Worm (Caenorhabditis elegans) whole organism, midembryonic: ENCODE results near the gene F52E1.3.

Experiments
- T22C8.4 ChIP-seq: fragments of 200-800 bp; sonication (Bioruptor generic); IDR thresholded peaks from 2 replicates; pipeline ENCODE4 v1.3.6; 2022; ENCODE audit warnings: missing genetic modification characterization, missing compliant biosample characterization
- cog-1 ChIP-seq: sonication (generic microtip); optimal IDR thresholded peaks from 2 replicates; lab custom pipeline; 2016; ENCODE audit warnings: missing genetic modification characterization, missing compliant biosample characterization
- flt-1 ChIP-seq: fragments of 200-800 bp; sonication (Bioruptor generic); IDR thresholded peaks from 2 replicates; pipeline ENCODE4 v1.3.6; 2022; ENCODE audit warnings: missing genetic modification characterization, missing compliant biosample characterization
- klf-2 ChIP-seq: fragments of 200-800 bp; sonication (Bioruptor generic); conservative IDR thresholded peaks from 2 replicates; pipeline ENCODE4 v1.3.6; 2022; ENCODE audit warnings: missing genetic modification reagents, missing genetic modification characterization, missing compliant biosample characterization
- med-1 ChIP-seq: sonication (generic microtip); optimal IDR thresholded peaks from 2 replicates; lab custom pipeline; 2017; ENCODE audit warnings: missing genetic modification characterization, mild to moderate bottlenecking, missing compliant biosample characterization, antibody characterized with exemption, missing genetic modification reagents; ENCODE audit not compliant: insufficient read depth
- ref-1 ChIP-seq: fragments of 200-800 bp; sonication (Bioruptor generic); conservative IDR thresholded peaks from 2 replicates; pipeline ENCODE4 v1.3.6; 2022; ENCODE audit warnings: missing genetic modification reagents, missing genetic modification characterization, missing compliant biosample characterization
- tab-1 ChIP-seq: fragments of 200-800 bp; sonication (Bioruptor generic); IDR thresholded peaks from 2 replicates; pipeline ENCODE4 v1.3.6; 2022; ENCODE audit warnings: missing genetic modification characterization, missing compliant biosample characterization
- ztf-23 ChIP-seq: fragments of 200-800 bp; sonication (Bioruptor generic); IDR thresholded peaks from 2 replicates; pipeline ENCODE4 v1.3.6; 2022; ENCODE audit warnings: missing genetic modification reagents, missing genetic modification characterization, missing compliant biosample characterization
- ztf-29 ChIP-seq: fragments of 200-800 bp; sonication (Bioruptor generic); IDR thresholded peaks from 2 replicates; pipeline ENCODE4 v1.3.6; 2022; ENCODE audit warnings: missing genetic modification reagents, missing genetic modification characterization, missing compliant biosample characterization

The F52E1.3 gene

DNA sequence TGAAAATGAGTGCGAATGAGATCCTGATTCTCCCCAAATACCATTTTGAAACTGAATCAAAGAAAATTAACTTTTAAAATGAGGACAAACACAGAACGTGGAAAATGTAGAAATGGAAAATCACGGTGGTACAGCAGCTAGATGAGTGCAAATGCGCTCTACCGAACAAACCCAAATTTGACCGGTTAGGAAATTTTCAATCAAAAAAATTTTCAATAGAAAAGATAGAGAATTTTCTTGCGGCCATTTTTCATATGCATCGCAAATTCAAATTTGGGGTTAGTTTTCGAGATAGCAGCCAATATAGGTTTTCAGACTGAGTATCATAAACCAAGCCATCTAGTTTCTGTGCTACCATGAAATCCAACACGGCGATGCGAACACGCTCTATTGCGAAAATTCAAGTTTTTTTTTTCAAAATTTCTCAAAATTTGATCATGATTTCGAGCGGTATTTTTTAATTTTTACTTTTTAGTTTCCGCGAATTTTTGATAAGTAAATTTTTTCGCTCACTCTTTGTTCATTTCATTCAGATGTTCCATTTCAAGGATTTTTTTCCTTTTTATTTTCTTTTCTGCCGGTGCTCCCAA lies 18.9 kb downstream of the F52E1.3 start, which contains the start of gene vha-18:
vha-18 (minus strand) TSS at position 51 of the 590 bp plus-strand sequence.
- TF ChIP-seq ref-1 (no peak), klf-2 (no peak)

DNA sequence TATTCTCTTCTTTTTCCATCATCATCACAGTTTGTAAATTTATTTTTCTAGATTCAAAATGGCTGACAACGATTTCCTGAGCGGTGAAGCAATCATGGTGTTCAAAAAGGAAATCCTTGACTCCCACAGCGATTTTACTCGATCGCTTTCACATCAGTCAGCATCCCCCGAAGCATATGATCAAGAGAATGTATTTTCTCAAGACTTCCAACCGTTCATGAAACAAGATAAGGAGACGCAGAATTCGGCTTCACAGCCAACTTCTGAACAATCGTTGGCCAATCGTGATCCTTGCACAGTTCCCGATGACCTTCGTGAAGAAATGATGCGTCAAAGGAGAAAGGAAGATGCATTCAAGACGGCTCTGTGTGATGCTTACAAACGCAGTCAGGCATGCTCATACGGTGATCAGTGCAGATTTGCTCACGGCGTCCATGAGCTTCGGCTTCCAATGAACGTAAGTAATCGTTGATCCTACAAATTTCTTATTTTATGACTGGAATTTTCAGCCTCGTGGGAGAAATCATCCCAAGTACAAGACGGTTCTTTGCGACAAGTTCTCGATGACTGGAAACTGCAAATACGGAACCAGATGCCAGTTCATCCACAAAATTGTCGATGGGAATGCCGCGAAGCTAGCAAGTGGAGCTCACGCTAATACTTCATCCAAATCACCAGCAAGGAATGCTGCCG lies 19.6 kb downstream of the F52E1.3 start, which contains the start of gene pos-1:
pos-1 (plus strand) TSS at position 51 of the 693 bp plus-strand sequence.
- TF ChIP-seq klf-2 (no peak), med-1 (no peak), ztf-29 (GFP tag; lab: Robert Waterston, UW) (no peak), T22C8.4 (GFP tag; lab: Robert Waterston, UW) (no peak), tab-1 (GFP tag; lab: Robert Waterston, UW) (no peak), ref-1 (no peak), ztf-23 (GFP tag; lab: Robert Waterston, UW) (no peak), flt-1 (GFP tag; lab: Robert Waterston, UW) (no peak), cog-1 (tag; lab: Kevin White, UChicago) (no peak)

DNA sequence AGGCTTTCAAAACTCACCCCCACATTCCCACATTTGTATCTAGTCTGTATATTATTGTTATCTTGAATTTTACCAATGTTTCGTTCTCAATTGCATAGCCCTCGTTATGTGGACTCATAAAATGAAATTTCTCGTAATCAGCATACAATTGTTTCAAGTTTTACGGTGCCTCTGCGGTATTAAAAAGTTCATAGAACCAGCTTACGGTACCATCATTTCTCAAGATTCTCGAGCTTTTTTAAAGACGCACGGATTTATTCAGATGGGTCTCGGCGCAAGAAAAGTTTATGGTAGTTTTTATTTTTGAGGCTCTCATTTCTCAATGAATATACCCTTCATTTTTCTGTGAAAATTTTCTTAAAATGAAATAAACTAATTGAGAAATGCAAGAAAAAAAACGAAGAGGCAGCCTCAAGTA lies 20.5 kb downstream of the F52E1.3 start:
- TF ChIP-seq flt-1 (GFP tag; lab: Robert Waterston, UW): no peak
- TF ChIP-seq cog-1 (tag; lab: Kevin White, UChicago): no peak
- no peak for TF ChIP-seq tab-1 (GFP tag; lab: Robert Waterston, UW)
- no peak for TF ChIP-seq ref-1
- TF ChIP-seq klf-2: no peak
- TF ChIP-seq T22C8.4 (GFP tag; lab: Robert Waterston, UW): no peak
- TF ChIP-seq ztf-29 (GFP tag; lab: Robert Waterston, UW): no peak
- TF ChIP-seq med-1: no peak
- no peak for TF ChIP-seq ztf-23 (GFP tag; lab: Robert Waterston, UW)

DNA sequence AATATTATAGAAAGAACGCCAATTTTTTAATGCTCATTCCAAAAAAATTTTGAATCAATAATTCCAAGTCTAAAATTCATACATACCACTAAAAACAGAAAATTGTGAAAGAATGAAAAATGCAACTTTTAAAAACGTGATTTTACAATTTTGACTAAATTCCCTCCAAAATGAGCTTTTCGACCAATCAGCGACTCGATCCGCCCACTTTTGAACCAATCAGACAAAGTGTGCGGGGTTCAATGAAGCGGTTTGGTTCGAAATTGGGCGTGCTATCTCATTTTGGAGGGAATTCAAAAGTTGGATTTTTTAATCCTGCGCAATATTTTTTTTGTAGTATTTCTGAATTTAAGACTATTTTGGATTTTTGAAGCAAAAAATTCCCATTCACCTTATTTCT lies 22.7 kb downstream of the F52E1.3 start:
- no peak for TF ChIP-seq ztf-29 (GFP tag; lab: Robert Waterston, UW)
- TF ChIP-seq cog-1 (tag; lab: Kevin White, UChicago): no peak
- no peak for TF ChIP-seq ref-1
- no peak for TF ChIP-seq klf-2
- no peak for TF ChIP-seq tab-1 (GFP tag; lab: Robert Waterston, UW)
- TF ChIP-seq med-1: no peak
- no peak for TF ChIP-seq T22C8.4 (GFP tag; lab: Robert Waterston, UW)
- no peak for TF ChIP-seq ztf-23 (GFP tag; lab: Robert Waterston, UW)
- TF ChIP-seq flt-1 (GFP tag; lab: Robert Waterston, UW): no peak

DNA sequence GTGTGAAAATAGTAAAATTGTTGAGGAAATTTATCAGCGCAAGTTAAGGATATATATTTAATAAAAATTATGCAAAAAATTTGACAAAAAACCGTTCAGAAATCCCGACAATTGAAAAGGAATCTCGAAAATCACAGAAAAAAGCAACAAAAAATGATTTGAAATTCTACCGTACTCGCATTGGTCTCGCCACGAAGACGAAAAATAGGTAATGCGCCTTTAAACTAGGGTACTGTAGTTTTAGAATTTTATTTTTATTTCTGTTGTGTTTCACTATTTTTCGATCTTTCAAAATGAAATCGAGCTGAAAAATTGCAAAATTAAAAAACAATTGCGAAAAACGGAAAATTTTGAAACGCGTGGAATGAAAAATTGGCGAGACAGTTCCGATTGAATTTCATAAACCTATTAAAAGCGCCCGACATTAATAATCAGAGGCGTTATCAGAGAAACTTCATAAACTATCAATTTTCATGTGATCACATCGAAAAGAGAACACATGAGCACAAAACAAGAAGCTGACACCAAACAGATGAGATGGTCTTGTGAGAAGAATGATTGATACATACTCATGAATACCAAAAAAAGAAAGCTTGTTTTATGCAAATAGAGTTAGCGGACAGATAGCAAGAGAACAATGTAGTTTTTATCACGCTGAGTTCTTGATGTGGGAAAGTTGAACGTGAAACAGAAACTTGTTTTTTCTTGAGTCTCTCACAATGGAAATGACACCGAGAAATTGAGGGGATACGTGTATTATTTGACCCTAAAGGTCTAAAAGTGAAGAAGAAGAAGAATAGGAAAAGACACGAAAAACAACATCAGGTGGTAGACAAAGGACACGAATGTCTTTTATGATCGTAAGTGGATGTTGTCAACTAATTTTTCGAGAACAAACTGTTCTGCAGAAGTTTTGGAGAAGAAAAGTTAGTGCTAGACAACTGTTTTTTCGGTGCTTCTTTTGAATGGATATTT lies 30.5 kb downstream of the F52E1.3 start:
- TF ChIP-seq ztf-23 (GFP tag; lab: Robert Waterston, UW): no peak
- no peak for TF ChIP-seq klf-2
- no peak for TF ChIP-seq med-1
- TF ChIP-seq ztf-29 (GFP tag; lab: Robert Waterston, UW): no peak
- no peak for TF ChIP-seq ref-1
- no peak for TF ChIP-seq cog-1 (tag; lab: Kevin White, UChicago)
- no peak for TF ChIP-seq T22C8.4 (GFP tag; lab: Robert Waterston, UW)
- no peak for TF ChIP-seq tab-1 (GFP tag; lab: Robert Waterston, UW)
- no peak for TF ChIP-seq flt-1 (GFP tag; lab: Robert Waterston, UW)

DNA sequence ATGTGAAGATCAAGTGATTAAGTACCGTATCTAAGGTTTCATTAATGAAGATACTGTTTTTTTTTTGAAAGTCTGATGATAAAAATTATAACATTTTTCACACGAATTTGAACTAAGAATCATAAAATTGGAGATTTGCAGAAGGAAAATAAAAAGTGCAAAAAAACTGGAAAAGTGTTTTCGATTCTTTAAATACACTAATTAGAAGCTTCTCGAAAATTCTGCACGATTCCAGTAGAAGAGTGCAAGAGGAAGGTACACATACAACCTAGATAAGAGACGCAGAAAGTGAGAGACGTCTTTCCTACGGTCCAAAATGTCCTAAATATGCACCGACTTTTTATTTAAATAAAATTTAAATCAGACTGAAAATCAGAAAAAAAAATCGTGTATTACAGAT lies 31.6 kb downstream of the F52E1.3 start:
- TF ChIP-seq ref-1 (no peak), ztf-29 (GFP tag; lab: Robert Waterston, UW) (no peak), ztf-23 (GFP tag; lab: Robert Waterston, UW) (no peak), T22C8.4 (GFP tag; lab: Robert Waterston, UW) (no peak), klf-2 (no peak), cog-1 (tag; lab: Kevin White, UChicago) (no peak), flt-1 (GFP tag; lab: Robert Waterston, UW) (no peak), med-1 (no peak)

DNA sequence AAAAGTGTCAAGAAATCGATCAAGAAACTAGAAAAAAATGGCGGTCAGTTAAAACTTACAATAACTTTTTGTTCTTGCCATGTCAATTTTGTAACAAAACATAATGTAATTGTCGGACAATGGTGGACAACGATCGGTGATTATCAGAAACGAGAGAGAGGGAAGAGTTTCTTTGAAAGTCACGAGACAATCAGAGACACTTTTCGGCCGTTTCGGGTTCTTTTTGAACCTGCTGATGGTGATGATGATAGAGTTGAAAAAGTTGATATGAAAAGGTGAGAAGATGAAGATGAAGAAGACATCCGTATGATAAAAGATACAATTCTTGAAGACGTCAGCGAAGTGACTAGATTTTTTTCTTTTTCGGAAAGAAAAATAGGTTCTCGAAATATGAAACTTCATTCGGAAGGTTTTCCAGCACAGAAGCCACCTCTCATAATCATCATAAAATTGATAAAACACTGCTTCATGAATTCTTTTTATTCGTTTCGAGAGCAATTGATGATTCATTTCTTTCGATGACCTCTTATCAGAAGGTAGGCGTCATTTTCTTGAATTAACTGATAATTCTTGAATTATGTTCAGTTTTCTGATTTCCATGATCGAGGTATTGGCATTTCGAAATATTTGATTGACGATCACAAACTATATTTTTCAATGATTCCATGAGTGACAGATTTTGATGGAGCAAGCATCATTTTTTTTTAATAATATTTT lies 32.3 kb downstream of the F52E1.3 start:
- TF ChIP-seq ztf-29 (GFP tag; lab: Robert Waterston, UW) (no peak), tab-1 (GFP tag; lab: Robert Waterston, UW) (no peak), cog-1 (tag; lab: Kevin White, UChicago) (no peak), T22C8.4 (GFP tag; lab: Robert Waterston, UW) (no peak), med-1 (no peak), ref-1 (no peak), klf-2 (no peak), flt-1 (GFP tag; lab: Robert Waterston, UW) (no peak), ztf-23 (GFP tag; lab: Robert Waterston, UW) (no peak)

DNA sequence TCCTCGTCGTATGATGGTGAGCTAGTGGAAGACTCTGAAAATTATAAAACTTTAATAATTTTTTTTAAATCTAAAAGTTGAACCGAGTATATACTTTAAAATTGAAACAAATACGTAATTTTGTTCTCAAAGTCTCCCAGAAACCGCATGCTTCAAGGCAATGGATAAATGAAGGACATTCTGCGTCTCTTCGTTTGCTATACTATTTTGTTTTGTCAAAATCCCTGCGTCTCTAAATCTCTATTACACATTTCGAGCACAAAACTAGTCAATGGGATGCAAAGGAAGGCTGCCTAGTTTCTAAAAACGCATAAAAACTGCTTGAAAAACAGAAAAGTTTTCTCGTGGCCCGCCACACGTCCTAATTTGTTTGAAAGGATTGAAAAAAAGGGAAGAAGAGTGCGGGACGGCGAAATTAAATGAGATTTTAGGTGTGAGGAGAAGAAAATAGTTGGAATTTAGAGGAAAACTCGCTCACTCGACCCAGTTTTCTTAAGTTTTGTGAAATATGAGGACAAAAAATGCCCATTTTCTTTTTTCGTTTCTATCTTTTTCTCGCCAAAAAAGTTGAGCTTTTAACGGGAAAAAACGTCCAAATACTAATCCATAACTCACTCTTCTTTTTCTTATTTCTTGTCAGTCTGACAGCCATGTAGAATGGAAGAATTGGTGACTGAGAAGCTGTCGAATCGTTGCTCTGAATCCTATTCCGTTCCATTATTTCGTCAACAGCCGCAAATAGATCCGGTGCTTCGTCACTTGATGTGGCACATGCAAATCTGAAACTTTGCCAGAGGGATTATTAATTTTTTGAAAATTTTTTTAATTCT lies 34.2 kb downstream of the F52E1.3 start:
- no peak for TF ChIP-seq flt-1 (GFP tag; lab: Robert Waterston, UW)
- TF ChIP-seq ztf-29 (GFP tag; lab: Robert Waterston, UW): no peak
- TF ChIP-seq T22C8.4 (GFP tag; lab: Robert Waterston, UW): no peak
- no peak for TF ChIP-seq klf-2
- TF ChIP-seq ztf-23 (GFP tag; lab: Robert Waterston, UW): no peak
- no peak for TF ChIP-seq med-1
- no peak for TF ChIP-seq cog-1 (tag; lab: Kevin White, UChicago)
